Fruit fly (Drosophila melanogaster) whole organism, embryonic: ENCODE measurements around the gene CG1309.

Experiments
- Antp ChIP-seq: fragments of 200-800 bp; sonication (Bioruptor generic); optimal IDR thresholded peaks from 3 replicates; lab custom pipeline; 2016; ENCODE audit warnings: missing biosample characterization, missing genetic modification characterization
- Atf-2 ChIP-seq: fragments of 200-800 bp; sonication (Bioruptor generic); optimal IDR thresholded peaks from 2 replicates; lab custom pipeline; 2016; ENCODE audit warnings: missing biosample characterization, missing genetic modification characterization
- Bgb ChIP-seq: fragments of 200-800 bp; sonication (Bioruptor generic); IDR thresholded peaks from 2 replicates; pipeline ENCODE4 v1.3.6; 2022; ENCODE audit warnings: missing biosample characterization, missing genetic modification characterization; ENCODE audit not compliant: partially characterized antibody
- CG10209 ChIP-seq: fragments of 200-800 bp; sonication (Bioruptor generic); optimal IDR thresholded peaks from 3 replicates; lab custom pipeline; 2017; ENCODE audit warnings: missing biosample characterization, mild to moderate bottlenecking, missing genetic modification characterization, missing genetic modification reagents
- CG16779 ChIP-seq: fragments of 200-800 bp; sonication (Bioruptor generic); IDR thresholded peaks from 2 replicates; pipeline ENCODE4 v1.3.6; 2022; ENCODE audit warnings: missing biosample characterization, missing genetic modification characterization
- CG2199 ChIP-seq: fragments of 200-800 bp; sonication (Bioruptor generic); IDR thresholded peaks from 3 replicates; pipeline ENCODE4 v1.3.6; 2022; ENCODE audit warnings: missing biosample characterization, missing genetic modification characterization
- CG31441 ChIP-seq: fragments of 200-800 bp; sonication (Bioruptor generic); IDR thresholded peaks from 2 replicates; pipeline ENCODE4 v1.3.6; 2022; ENCODE audit warnings: missing biosample characterization, missing genetic modification characterization
- CG33213 ChIP-seq: fragments of 200-800 bp; sonication (Bioruptor generic); optimal IDR thresholded peaks from 3 replicates; lab custom pipeline; 2016; ENCODE audit warnings: missing biosample characterization, missing genetic modification characterization
- CG33557 ChIP-seq: fragments of 200-800 bp; sonication (Bioruptor generic); optimal IDR thresholded peaks from 2 replicates; lab custom pipeline; 2019; ENCODE audit warnings: missing biosample characterization, mild to moderate bottlenecking, missing genetic modification characterization, moderate library complexity
- CG3838 ChIP-seq: fragments of 200-800 bp; sonication (Bioruptor generic); optimal IDR thresholded peaks from 3 replicates; lab custom pipeline; 2016; ENCODE audit warnings: missing biosample characterization, missing genetic modification characterization
- CG3995 ChIP-seq: fragments of 200-800 bp; sonication (Bioruptor generic); optimal IDR thresholded peaks from 3 replicates; lab custom pipeline; 2016; ENCODE audit warnings: missing biosample characterization, missing genetic modification characterization
- CG4360 ChIP-seq: fragments of 200-800 bp; sonication (Bioruptor generic); IDR thresholded peaks from 2 replicates; pipeline ENCODE4 v1.3.6; 2022; ENCODE audit warnings: missing biosample characterization, missing genetic modification characterization
- CG4617 ChIP-seq: fragments of 200-800 bp; sonication (Bioruptor generic); optimal IDR thresholded peaks from 3 replicates; lab custom pipeline; 2016; ENCODE audit warnings: missing biosample characterization, missing genetic modification characterization, borderline replicate concordance
- CG9609 ChIP-seq: fragments of 200-800 bp; sonication (Bioruptor generic); optimal IDR thresholded peaks from 3 replicates; lab custom pipeline; 2016; ENCODE audit warnings: missing biosample characterization, missing genetic modification characterization
- ERR ChIP-seq: fragments of 200-800 bp; sonication (Bioruptor generic); optimal IDR thresholded peaks from 2 replicates; lab custom pipeline; 2016; ENCODE audit warnings: missing biosample characterization, missing genetic modification characterization
- H2.0 ChIP-seq: fragments of 200-800 bp; sonication (Bioruptor generic); IDR thresholded peaks from 2 replicates; pipeline ENCODE4 v1.3.6; 2022; ENCODE audit warnings: missing biosample characterization, missing genetic modification characterization
- HmgD ChIP-seq: fragments of 200-800 bp; sonication (Bioruptor generic); optimal IDR thresholded peaks from 3 replicates; lab custom pipeline; 2016; ENCODE audit warnings: missing biosample characterization, missing genetic modification characterization
- Hr39 ChIP-seq: fragments of >200 bp; optimal IDR thresholded peaks from 2 replicates; lab custom pipeline; 2017
- Med ChIP-seq: fragments of 200-800 bp; sonication (Bioruptor generic); peaks from one replicate; lab custom pipeline; 2016; ENCODE audit warnings: missing biosample characterization, missing genetic modification characterization, mild to moderate bottlenecking, inconsistent platforms, moderate library complexity
- Myb ChIP-seq: fragments of 200-800 bp; sonication (Bioruptor generic); optimal IDR thresholded peaks from 2 replicates; lab custom pipeline; 2016; ENCODE audit warnings: missing biosample characterization, missing genetic modification characterization
- Nf-YA ChIP-seq: fragments of 200-800 bp; sonication (Bioruptor generic); IDR thresholded peaks from 2 replicates; pipeline ENCODE4 v1.3.6; 2022; ENCODE audit warnings: missing biosample characterization, missing genetic modification characterization
- Nf-YC ChIP-seq: fragments of 200-800 bp; optimal IDR thresholded peaks from 3 replicates; lab custom pipeline; 2019; ENCODE audit warnings: missing biosample characterization, mild to moderate bottlenecking, missing genetic modification characterization, moderate library complexity
- Oaz ChIP-seq: fragments of 200-800 bp; sonication (Bioruptor generic); IDR thresholded peaks from 2 replicates; pipeline ENCODE4 v1.3.6; 2022; ENCODE audit warnings: missing biosample characterization, missing genetic modification characterization
- Ravus ChIP-seq: fragments of 200-800 bp; sonication (Bioruptor generic); IDR thresholded peaks from 2 replicates; pipeline ENCODE4 v1.3.6; 2022; ENCODE audit warnings: missing biosample characterization, missing genetic modification characterization
- Scr ChIP-seq: fragments of 200-800 bp; sonication (Bioruptor generic); IDR thresholded peaks from 2 replicates; pipeline ENCODE4 v1.3.6; 2022; ENCODE audit warnings: missing biosample characterization, missing genetic modification characterization; ENCODE audit not compliant: partially characterized antibody
- Sry-β ChIP-seq: fragments of 200-800 bp; sonication (Bioruptor generic); optimal IDR thresholded peaks from 2 replicates; lab custom pipeline; 2018; ENCODE audit warnings: missing biosample characterization, mild to moderate bottlenecking, missing genetic modification characterization, moderate library complexity
- Trl ChIP-seq, 3 experiments: fragments of >200 bp in 2 of 3; fragments of 200-800 bp in 1 of 3; sonication (Bioruptor generic) in 1 of 3; optimal IDR thresholded peaks; 2 replicates in 1 of 3; 3 replicates in 2 of 3; lab custom pipeline; 2016 to 2017; ENCODE audit warnings: missing biosample characterization in 1 of 3, missing genetic modification characterization in 1 of 3
- ap ChIP-seq: fragments of 200-800 bp; sonication (Bioruptor generic); IDR thresholded peaks from 2 replicates; pipeline ENCODE4 v1.3.6; 2022; ENCODE audit warnings: missing biosample characterization, missing genetic modification characterization
- cas ChIP-seq: fragments of 200-800 bp; sonication (Bioruptor generic); IDR thresholded peaks from 2 replicates; pipeline ENCODE4 v1.3.6; 2022; ENCODE audit warnings: missing biosample characterization, missing genetic modification characterization
- cg ChIP-seq: fragments of 200-800 bp; sonication (Bioruptor generic); optimal IDR thresholded peaks from 3 replicates; lab custom pipeline; 2019; ENCODE audit warnings: missing biosample characterization, mild to moderate bottlenecking, missing genetic modification characterization, moderate library complexity
- ci ChIP-seq: fragments of 200-800 bp; sonication (Bioruptor generic); IDR thresholded peaks from 3 replicates; pipeline ENCODE4 v1.3.6; 2022; ENCODE audit warnings: missing biosample characterization, missing genetic modification characterization
- dysf ChIP-seq: fragments of 200-800 bp; sonication (Bioruptor generic); IDR thresholded peaks from 3 replicates; pipeline ENCODE4 v1.3.6; 2022; ENCODE audit warnings: missing biosample characterization, missing genetic modification characterization
- hth ChIP-seq: fragments of >200 bp; optimal IDR thresholded peaks from 2 replicates; lab custom pipeline; 2017; ENCODE audit warnings: inconsistent platforms
- insv ChIP-seq, 2 experiments: fragments of 200-800 bp; sonication (Bioruptor generic); optimal IDR thresholded peaks; 3 replicates each; lab custom pipeline; 2016 to 2018; ENCODE audit warnings: missing biosample characterization in 2 of 2, missing genetic modification characterization in 2 of 2
- klu ChIP-seq: fragments of 200-800 bp; sonication (Bioruptor generic); IDR thresholded peaks from 2 replicates; pipeline ENCODE4 v1.3.6; 2022; ENCODE audit warnings: missing biosample characterization, missing genetic modification characterization
- lov ChIP-seq, 2 experiments: fragments of 200-800 bp in 1 of 2; fragments of >200 bp in 1 of 2; sonication (Bioruptor generic) in 1 of 2; IDR thresholded peaks in 1 of 2; optimal IDR thresholded peaks in 1 of 2; 2 replicates in 1 of 2; 3 replicates in 1 of 2; pipeline versions ENCODE4 v1.3.6 to Lab custom; 2017 to 2022; ENCODE audit warnings: missing biosample characterization in 1 of 2, missing genetic modification characterization in 1 of 2
- nom ChIP-seq: fragments of 200-800 bp; sonication (Bioruptor generic); optimal IDR thresholded peaks from 2 replicates; lab custom pipeline; 2017; ENCODE audit warnings: missing biosample characterization, missing genetic modification characterization, mild to moderate bottlenecking, moderate library complexity, missing genetic modification reagents
- p53 ChIP-seq: fragments of 200-800 bp; sonication (Bioruptor generic); optimal IDR thresholded peaks from 2 replicates; lab custom pipeline; 2016; ENCODE audit warnings: missing biosample characterization, missing genetic modification characterization
- pb ChIP-seq: fragments of 200-800 bp; sonication (Bioruptor generic); optimal IDR thresholded peaks from 3 replicates; lab custom pipeline; 2016; ENCODE audit warnings: missing biosample characterization, missing genetic modification characterization
- pros ChIP-seq: fragments of 200-800 bp; sonication (Bioruptor generic); optimal IDR thresholded peaks from 3 replicates; lab custom pipeline; 2019; ENCODE audit warnings: missing biosample characterization, mild to moderate bottlenecking, missing genetic modification characterization, moderate library complexity
- row ChIP-seq: fragments of 200-800 bp; sonication (Bioruptor generic); IDR thresholded peaks from 3 replicates; pipeline ENCODE4 v1.3.6; 2022; ENCODE audit warnings: missing biosample characterization, missing genetic modification characterization
- scrt ChIP-seq: fragments of 200-800 bp; sonication (Bioruptor generic); optimal IDR thresholded peaks from 2 replicates; lab custom pipeline; 2018; ENCODE audit warnings: missing biosample characterization, mild to moderate bottlenecking, missing genetic modification characterization, moderate library complexity
- sim ChIP-seq: fragments of 200-800 bp; sonication (Bioruptor generic); IDR thresholded peaks from 2 replicates; pipeline ENCODE4 v1.3.6; 2022; ENCODE audit warnings: missing biosample characterization, missing genetic modification characterization
- sob ChIP-seq: fragments of 200-800 bp; sonication (Bioruptor generic); IDR thresholded peaks from 2 replicates; pipeline ENCODE4 v1.3.6; 2022; ENCODE audit warnings: missing biosample characterization, missing genetic modification characterization
- sqz ChIP-seq: fragments of 200-800 bp; sonication (Bioruptor generic); optimal IDR thresholded peaks from 3 replicates; lab custom pipeline; 2018; ENCODE audit warnings: missing biosample characterization, mild to moderate bottlenecking, missing genetic modification characterization
- ssp ChIP-seq: fragments of 200-800 bp; sonication (Bioruptor generic); IDR thresholded peaks from 2 replicates; pipeline ENCODE4 v1.3.6; 2022; ENCODE audit warnings: missing biosample characterization, missing genetic modification characterization
- tll ChIP-seq, 2 experiments: fragments of 200-800 bp in 1 of 2; fragments of >200 bp in 1 of 2; sonication (Bioruptor generic) in 1 of 2; optimal IDR thresholded peaks; 2 replicates each; lab custom pipeline; 2017 to 2019; ENCODE audit warnings: missing biosample characterization in 2 of 2, missing genetic modification characterization in 2 of 2, mild to moderate bottlenecking in 1 of 2, moderate library complexity in 1 of 2
- tup ChIP-seq: fragments of 200-800 bp; sonication (Bioruptor generic); optimal IDR thresholded peaks from 2 replicates; lab custom pipeline; 2016; ENCODE audit warnings: missing biosample characterization, mild to moderate bottlenecking, missing genetic modification characterization, moderate library complexity
- wdn ChIP-seq: fragments of 200-800 bp; sonication (Bioruptor generic); IDR thresholded peaks from 2 replicates; pipeline ENCODE4 v1.3.6; 2022; ENCODE audit warnings: missing biosample characterization, missing genetic modification characterization
- zen2 ChIP-seq: fragments of 200-800 bp; sonication (Bioruptor generic); IDR thresholded peaks from 3 replicates; pipeline ENCODE4 v1.3.6; 2022; ENCODE audit warnings: missing biosample characterization, missing genetic modification characterization; ENCODE audit not compliant: partially characterized antibody

Gene CG1309

dm6 chr3L:4252121-4252861, 6.9 kb upstream of the CG1309 start:
- TF ChIP-seq CG9609 (GFP tag; lab: Kevin White, UChicago), result no peak
- TF ChIP-seq H2.0 (GFP tag; lab: Robert Waterston, UW), result no peak
- TF ChIP-seq sqz (GFP tag; lab: Kevin White, UChicago), result no peak
- TF ChIP-seq sim (GFP tag; lab: Robert Waterston, UW), result no peak
- TF ChIP-seq zen2 (GFP tag; lab: Robert Waterston, UW), result 0 out of 3 replicates have a peak, but pooled peaks have one; percentile 39
- no peak for TF ChIP-seq CG3838 (GFP tag; lab: Kevin White, UChicago)
- TF ChIP-seq hth (lab: Kevin White, UChicago), result no peak
- peak; percentile 85 for TF ChIP-seq Sry-β
- 0 out of 3 replicates have a peak, but pooled peaks have one; percentile 24 for TF ChIP-seq ci (GFP tag; lab: Robert Waterston, UW)
- no peak for TF ChIP-seq CG4617 (GFP tag; lab: Kevin White, UChicago)
- TF ChIP-seq Hr39 (lab: Kevin White, UChicago), result no peak
- no peak for TF ChIP-seq tup (GFP tag; lab: Kevin White, UChicago)
- peak; percentile 92 for TF ChIP-seq CG3995
- peak; percentile 20 for TF ChIP-seq Atf-2 (GFP tag; lab: Kevin White, UChicago)
- TF ChIP-seq Scr (GFP tag; lab: Robert Waterston, UW), result no peak
- no peak for TF ChIP-seq Nf-YC (tag; lab: Kevin White, UChicago)
- no peak for TF ChIP-seq insv (GFP tag; optimal IDR thresholded peaks at IDR 0.05; lab: Kevin White, UChicago)
- TF ChIP-seq row (GFP tag; lab: Robert Waterston, UW), result peak; percentile 40
- TF ChIP-seq CG33557 (GFP tag; lab: Kevin White, UChicago), result no peak
- no peak for TF ChIP-seq scrt
- no peak for TF ChIP-seq CG33213
- TF ChIP-seq CG16779 (GFP tag; lab: Robert Waterston, UW), result no peak
- TF ChIP-seq ssp, result no peak
- TF ChIP-seq Med (GFP tag; lab: Kevin White, UChicago), result peak; percentile 43
- TF ChIP-seq CG10209 (GFP tag; lab: Kevin White, UChicago), result no peak
- TF ChIP-seq Bgb (GFP tag; lab: Robert Waterston, UW), result no peak
- TF ChIP-seq Nf-YA, result no peak
- peak; percentile 48; the same call in 1 of the 2 replicates for TF ChIP-seq CG31441 (GFP tag; lab: Robert Waterston, UW)
- no peak for TF ChIP-seq cas (GFP tag; lab: Robert Waterston, UW)
- TF ChIP-seq p53 (GFP tag; lab: Kevin White, UChicago), result no peak
- TF ChIP-seq CG4360, result peak; percentile 99
- no peak for TF ChIP-seq ERR
- TF ChIP-seq Trl (optimal IDR thresholded peaks at IDR 0.05; lab: Kevin White, UChicago), result peak; percentile 42 to 62
- TF ChIP-seq Trl (GFP tag; optimal IDR thresholded peaks at IDR 0.05; lab: Kevin White, UChicago), result no peak
- no peak for TF ChIP-seq ap
- no peak for TF ChIP-seq Antp
- TF ChIP-seq Myb, result peak; percentile 8
- peak; percentile 54 for TF ChIP-seq HmgD (GFP tag; lab: Kevin White, UChicago)
- TF ChIP-seq cg (GFP tag; lab: Kevin White, UChicago), result peak; percentile 65
- peak; percentile 65 for TF ChIP-seq nom (GFP tag; lab: Kevin White, UChicago)
- no peak for TF ChIP-seq Ravus
- TF ChIP-seq lov (optimal IDR thresholded peaks at IDR 0.05; lab: Kevin White, UChicago), result no peak
- no peak for TF ChIP-seq lov (GFP tag; IDR thresholded peaks at IDR 0.05; lab: Robert Waterston, UW)
- TF ChIP-seq pros (GFP tag; lab: Kevin White, UChicago), result peak; percentile 90
- no peak for TF ChIP-seq klu (GFP tag; lab: Robert Waterston, UW)
- no peak for TF ChIP-seq Oaz (GFP tag; lab: Robert Waterston, UW)
- no peak for TF ChIP-seq wdn (GFP tag; lab: Robert Waterston, UW)
- peak; percentile 23 to 75 for TF ChIP-seq tll (GFP tag; optimal IDR thresholded peaks at IDR 0.05; lab: Kevin White, UChicago)
- no peak for TF ChIP-seq sob (GFP tag; lab: Robert Waterston, UW)
- no peak for TF ChIP-seq dysf (GFP tag; lab: Robert Waterston, UW)
- TF ChIP-seq pb (GFP tag; lab: Kevin White, UChicago), result no peak
- 0 out of 3 replicates have a peak, but pooled peaks have one; percentile 16 for TF ChIP-seq CG2199 (GFP tag; lab: Robert Waterston, UW)
